Worm (Caenorhabditis elegans) whole organism, midembryonic: ENCODE measurements around the gene oac-48.

ENCODE experiments used
- T22C8.4 ChIP-seq: fragments of 200-800 bp; sonication (Bioruptor generic); IDR thresholded peaks from 2 replicates; pipeline ENCODE4 v1.3.6; 2022; ENCODE audit warnings: missing genetic modification characterization, missing compliant biosample characterization
- cog-1 ChIP-seq: sonication (generic microtip); optimal IDR thresholded peaks from 2 replicates; lab custom pipeline; 2016; ENCODE audit warnings: missing genetic modification characterization, missing compliant biosample characterization
- flt-1 ChIP-seq: fragments of 200-800 bp; sonication (Bioruptor generic); IDR thresholded peaks from 2 replicates; pipeline ENCODE4 v1.3.6; 2022; ENCODE audit warnings: missing genetic modification characterization, missing compliant biosample characterization
- klf-2 ChIP-seq: fragments of 200-800 bp; sonication (Bioruptor generic); conservative IDR thresholded peaks from 2 replicates; pipeline ENCODE4 v1.3.6; 2022; ENCODE audit warnings: missing genetic modification reagents, missing genetic modification characterization, missing compliant biosample characterization
- med-1 ChIP-seq: sonication (generic microtip); optimal IDR thresholded peaks from 2 replicates; lab custom pipeline; 2017; ENCODE audit warnings: missing genetic modification characterization, mild to moderate bottlenecking, missing compliant biosample characterization, antibody characterized with exemption, missing genetic modification reagents; ENCODE audit not compliant: insufficient read depth
- ref-1 ChIP-seq: fragments of 200-800 bp; sonication (Bioruptor generic); conservative IDR thresholded peaks from 2 replicates; pipeline ENCODE4 v1.3.6; 2022; ENCODE audit warnings: missing genetic modification reagents, missing genetic modification characterization, missing compliant biosample characterization
- tab-1 ChIP-seq: fragments of 200-800 bp; sonication (Bioruptor generic); IDR thresholded peaks from 2 replicates; pipeline ENCODE4 v1.3.6; 2022; ENCODE audit warnings: missing genetic modification characterization, missing compliant biosample characterization
- ztf-23 ChIP-seq: fragments of 200-800 bp; sonication (Bioruptor generic); IDR thresholded peaks from 2 replicates; pipeline ENCODE4 v1.3.6; 2022; ENCODE audit warnings: missing genetic modification reagents, missing genetic modification characterization, missing compliant biosample characterization
- ztf-29 ChIP-seq: fragments of 200-800 bp; sonication (Bioruptor generic); IDR thresholded peaks from 2 replicates; pipeline ENCODE4 v1.3.6; 2022; ENCODE audit warnings: missing genetic modification reagents, missing genetic modification characterization, missing compliant biosample characterization

The oac-48 gene

DNA sequence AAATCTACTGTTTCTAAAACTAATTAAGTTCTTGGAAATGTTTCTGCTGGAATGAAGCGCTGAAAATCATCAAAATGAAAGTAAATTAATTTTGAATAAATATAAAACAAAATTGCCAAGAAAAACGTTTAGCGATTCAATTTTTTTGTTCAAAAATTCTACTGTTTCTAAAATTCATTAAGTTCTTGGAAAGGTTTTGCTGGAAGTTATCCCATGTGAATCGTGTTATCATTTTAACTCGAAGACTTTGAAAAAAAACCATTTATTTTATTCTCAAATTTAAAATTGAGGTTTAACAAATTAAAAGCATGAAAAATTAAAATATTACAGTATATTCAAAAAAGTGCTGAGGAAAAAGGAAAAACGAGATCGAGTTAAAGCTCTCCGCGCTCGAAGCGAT lies 11.2 kb downstream of the oac-48 start:
- no peak for TF ChIP-seq flt-1
- no peak for TF ChIP-seq ztf-29 (GFP tag; lab: Robert Waterston, UW)
- TF ChIP-seq klf-2 (GFP tag; lab: Robert Waterston, UW), result no peak

DNA sequence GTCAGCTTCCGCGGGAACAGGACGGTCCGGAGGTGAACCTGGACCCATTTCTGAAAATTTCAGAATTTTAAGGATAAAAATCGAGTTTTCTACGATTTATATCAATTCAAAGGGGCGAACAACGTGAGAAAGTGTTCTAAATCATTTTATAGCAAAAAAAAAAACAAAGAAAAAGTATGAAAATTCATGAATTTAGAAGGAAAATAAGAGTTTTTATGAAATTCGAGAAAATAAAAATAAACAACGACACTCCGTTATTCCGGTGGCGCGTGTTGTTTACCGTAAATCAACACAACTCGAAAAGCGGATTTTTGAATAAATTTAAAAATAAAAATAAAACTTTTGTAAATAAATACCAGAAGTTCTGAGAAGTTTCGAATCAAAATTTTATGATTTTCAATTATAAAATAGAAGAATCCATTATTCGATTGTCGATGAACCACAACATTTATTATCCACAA lies 13.4 kb downstream of the oac-48 start, which contains the start of gene nyn-1:
Gene nyn-1, minus strand, starts transcription at position 51 of the 461 bp plus-strand sequence.
- TF ChIP-seq T22C8.4 (GFP tag; lab: Robert Waterston, UW), result no peak
- TF ChIP-seq ref-1 (GFP tag; lab: Robert Waterston, UW), result no peak
- no peak for TF ChIP-seq flt-1
- TF ChIP-seq med-1 (GFP tag; lab: Kevin White, UChicago), result no peak
- no peak for TF ChIP-seq klf-2 (GFP tag; lab: Robert Waterston, UW)
- TF ChIP-seq ztf-23 (GFP tag; lab: Robert Waterston, UW), result no peak
- no peak for TF ChIP-seq cog-1 (tag; lab: Kevin White, UChicago)
- no peak for TF ChIP-seq ztf-29 (GFP tag; lab: Robert Waterston, UW)
- no peak for TF ChIP-seq tab-1 (GFP tag; lab: Robert Waterston, UW)

- TF ChIP-seq ztf-23 (GFP tag; lab: Robert Waterston, UW) (no peak), ztf-29 (GFP tag; lab: Robert Waterston, UW) (no peak)
These were observed 14.0 kb downstream of the oac-48 start for ce11 chrIV:13687631-13688030.

DNA sequence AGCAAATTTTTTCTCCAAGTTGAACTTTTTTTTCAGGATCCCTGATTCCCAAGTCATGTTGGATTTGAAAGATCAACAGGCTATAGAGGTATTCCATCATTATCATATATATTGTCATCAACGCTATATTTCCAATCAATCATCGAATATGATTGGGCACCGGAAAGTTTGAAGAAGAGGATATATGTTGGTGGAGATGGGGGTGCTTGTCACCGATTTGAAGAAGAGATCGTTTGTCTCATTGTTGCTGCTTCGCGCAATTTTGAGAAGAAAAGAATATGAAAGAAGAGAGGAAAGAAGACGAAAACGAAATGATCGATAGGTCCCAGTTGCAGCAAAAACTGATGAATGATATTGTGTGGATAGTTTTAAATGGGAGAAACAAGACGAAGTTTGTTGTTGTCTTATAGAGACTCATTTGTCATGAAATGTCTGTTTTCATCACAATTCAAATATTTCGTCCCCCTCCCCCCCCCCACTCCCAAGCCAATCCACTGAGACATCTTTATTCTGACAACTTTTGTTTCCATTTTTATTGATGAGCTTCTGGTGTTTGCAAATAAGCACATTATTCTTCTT lies 15.8 kb downstream of the oac-48 start, which contains the start of gene T23G4.2:
Gene T23G4.2, minus strand, starts transcription at position 255 of the 579 bp plus-strand sequence.
- TF ChIP-seq ztf-29 (GFP tag; lab: Robert Waterston, UW), result no peak
- TF ChIP-seq tab-1 (GFP tag; lab: Robert Waterston, UW), result no peak
- no peak for TF ChIP-seq T22C8.4 (GFP tag; lab: Robert Waterston, UW)
- no peak for TF ChIP-seq klf-2 (GFP tag; lab: Robert Waterston, UW)
- TF ChIP-seq ref-1 (GFP tag; lab: Robert Waterston, UW), result no peak
- TF ChIP-seq flt-1, result no peak
- no peak for TF ChIP-seq cog-1 (tag; lab: Kevin White, UChicago)
- TF ChIP-seq ztf-23 (GFP tag; lab: Robert Waterston, UW), result no peak
- no peak for TF ChIP-seq med-1 (GFP tag; lab: Kevin White, UChicago)

ce11 chrIV:13692522-13692921 lies 18.9 kb downstream of the oac-48 start:
- no peak for TF ChIP-seq T22C8.4 (GFP tag; lab: Robert Waterston, UW)
- no peak for TF ChIP-seq klf-2 (GFP tag; lab: Robert Waterston, UW)
- TF ChIP-seq med-1 (GFP tag; lab: Kevin White, UChicago), result no peak
- TF ChIP-seq flt-1, result no peak
- TF ChIP-seq ref-1 (GFP tag; lab: Robert Waterston, UW), result no peak
- TF ChIP-seq tab-1 (GFP tag; lab: Robert Waterston, UW), result no peak
- TF ChIP-seq cog-1 (tag; lab: Kevin White, UChicago), result no peak
- TF ChIP-seq ztf-29 (GFP tag; lab: Robert Waterston, UW), result no peak
- no peak for TF ChIP-seq ztf-23 (GFP tag; lab: Robert Waterston, UW)

ce11 chrIV:13693976-13694375 lies 20.4 kb downstream of the oac-48 start:
- no peak for TF ChIP-seq T22C8.4 (GFP tag; lab: Robert Waterston, UW)

ce11 chrIV:13694600-13694999 lies 21.0 kb downstream of the oac-48 start:
- TF ChIP-seq tab-1 (GFP tag; lab: Robert Waterston, UW) (no peak), cog-1 (tag; lab: Kevin White, UChicago) (no peak), ztf-29 (GFP tag; lab: Robert Waterston, UW) (no peak), ref-1 (GFP tag; lab: Robert Waterston, UW) (no peak), ztf-23 (GFP tag; lab: Robert Waterston, UW) (no peak), klf-2 (GFP tag; lab: Robert Waterston, UW) (no peak), flt-1 (no peak), med-1 (GFP tag; lab: Kevin White, UChicago) (no peak), T22C8.4 (GFP tag; lab: Robert Waterston, UW) (no peak)

- TF ChIP-seq cog-1 (tag; lab: Kevin White, UChicago) (no peak), klf-2 (GFP tag; lab: Robert Waterston, UW) (no peak), tab-1 (GFP tag; lab: Robert Waterston, UW) (no peak), flt-1 (no peak), ref-1 (GFP tag; lab: Robert Waterston, UW) (no peak), ztf-29 (GFP tag; lab: Robert Waterston, UW) (no peak), ztf-23 (GFP tag; lab: Robert Waterston, UW) (no peak), T22C8.4 (GFP tag; lab: Robert Waterston, UW) (no peak), med-1 (GFP tag; lab: Kevin White, UChicago) (no peak)
These were observed 21.7 kb downstream of the oac-48 start for ce11 chrIV:13695302-13695701.

ce11 chrIV:13695720-13696364 lies 22.2 kb downstream of the oac-48 start:
- TF ChIP-seq tab-1 (GFP tag; lab: Robert Waterston, UW) (no peak), flt-1 (no peak), ref-1 (GFP tag; lab: Robert Waterston, UW) (no peak), cog-1 (tag; lab: Kevin White, UChicago) (no peak), ztf-29 (GFP tag; lab: Robert Waterston, UW) (no peak), T22C8.4 (GFP tag; lab: Robert Waterston, UW) (no peak), med-1 (GFP tag; lab: Kevin White, UChicago) (no peak), klf-2 (GFP tag; lab: Robert Waterston, UW) (no peak), ztf-23 (GFP tag; lab: Robert Waterston, UW) (no peak)
